Worm (Caenorhabditis elegans) whole organism, early embryonic: ENCODE measurements around the gene Y53F4B.21.

Source experiments
- B0310.2 ChIP-seq: sonication (generic microtip); optimal IDR thresholded peaks from 2 replicates; lab custom pipeline; 2016; ENCODE audit warnings: mild to moderate bottlenecking, missing genetic modification characterization, missing compliant biosample characterization
- aly-1 ChIP-seq: sonication (generic microtip); optimal IDR thresholded peaks from 2 replicates; lab custom pipeline; 2016; ENCODE audit warnings: missing genetic modification characterization, missing compliant biosample characterization
- ama-1 ChIP-seq: fragments of 150-350 bp; optimal IDR thresholded peaks from 2 replicates; lab custom pipeline; 2014
- ceh-36 ChIP-seq: sonication (generic microtip); optimal IDR thresholded peaks from 2 replicates; lab custom pipeline; 2016; ENCODE audit warnings: missing genetic modification characterization, inconsistent platforms, missing compliant biosample characterization
- ets-7 ChIP-seq: sonication (generic microtip); optimal IDR thresholded peaks from 2 replicates; lab custom pipeline; 2016; ENCODE audit warnings: missing genotype, missing genetic modification characterization, missing compliant biosample characterization
- hnd-1 ChIP-seq: sonication (generic microtip); optimal IDR thresholded peaks from 2 replicates; lab custom pipeline; 2016; ENCODE audit warnings: missing genetic modification characterization, missing compliant biosample characterization

DNA sequence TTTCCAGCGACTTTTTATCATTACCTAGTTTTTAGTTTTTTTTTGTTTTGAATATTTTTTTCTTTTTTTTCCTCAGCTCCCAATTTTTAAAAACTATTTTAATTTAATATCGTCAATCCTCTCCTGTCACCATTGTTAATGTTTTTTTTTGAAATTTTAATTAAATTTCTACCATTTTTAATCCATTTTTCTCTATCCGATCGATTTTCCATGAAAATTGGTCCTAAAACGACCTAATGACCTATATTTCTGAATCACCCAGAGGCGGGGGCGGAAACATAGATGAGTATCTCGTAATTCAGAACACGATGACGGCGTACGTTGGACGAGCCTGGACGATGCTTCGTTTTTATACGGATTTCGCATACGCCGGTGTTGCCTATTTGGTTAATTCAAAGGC lies 19.9 kb downstream of the Y53F4B.21 start, which contains the start of gene Y53F4B.39:
- TF ChIP-seq ets-7 (tag; lab: Kevin White, UChicago): no peak
- TF ChIP-seq ama-1 (lab: Kevin White, UChicago): no peak
- no peak for TF ChIP-seq B0310.2
- TF ChIP-seq ceh-36 (tag; lab: Kevin White, UChicago): no peak
- no peak for TF ChIP-seq aly-1
- TF ChIP-seq hnd-1 (tag; lab: Kevin White, UChicago): no peak
